Worm (Caenorhabditis elegans): ENCODE measurements around the gene F14H12.7.

The F14H12.7 gene

ce11 chrX:4371988-4372387 lies 9.6 kb upstream of the F14H12.7 start, which contains the start of gene R160.14:
TSS of gene R160.14 (minus strand) at chrX:4372088.
- TF ChIP-seq ztf-4 (tag; optimal IDR thresholded peaks at IDR 0.05), result no peak
- TF ChIP-seq sma-3 (GFP tag; optimal IDR thresholded peaks at IDR 0.05), result no peak
- TF ChIP-seq mab-5 (tag; optimal IDR thresholded peaks at IDR 0.05), result no peak
- no peak for TF ChIP-seq lin-39 (tag; optimal IDR thresholded peaks at IDR 0.05)
- TF ChIP-seq sem-4 (tag; optimal IDR thresholded peaks at IDR 0.05), result no peak
- TF ChIP-seq R02D3.7 (tag; optimal IDR thresholded peaks at IDR 0.05), result no peak
- TF ChIP-seq zag-1 (tag; optimal IDR thresholded peaks at IDR 0.05), result no peak

ce11 chrX:4371413-4371812 lies 9.0 kb upstream of the F14H12.7 start, which contains the start of gene R160.13:
TSS of gene R160.13 (minus strand) at chrX:4371513.
- TF ChIP-seq ztf-11 (tag; optimal IDR thresholded peaks at IDR 0.05) (no peak), Y55F3AM.14 (GFP tag; optimal IDR thresholded peaks at IDR 0.05) (no peak), nhr-21 (tag; optimal IDR thresholded peaks at IDR 0.05) (no peak), crh-2 (tag; optimal IDR thresholded peaks at IDR 0.05) (no peak), unc-39 (tag; optimal IDR thresholded peaks at IDR 0.05) (no peak), nhr-129 (tag; optimal IDR thresholded peaks at IDR 0.05) (no peak), unc-55 (GFP tag; optimal IDR thresholded peaks at IDR 0.05) (no peak), nhr-6 (tag; optimal IDR thresholded peaks at IDR 0.05) (no peak), skn-1 (tag; optimal IDR thresholded peaks at IDR 0.05) (no peak), mab-5 (tag; optimal IDR thresholded peaks at IDR 0.05) (no peak), C34F6.9 (tag; optimal IDR thresholded peaks at IDR 0.05) (no peak), F13H6.1 (tag; optimal IDR thresholded peaks at IDR 0.05) (no peak), zag-1 (tag; optimal IDR thresholded peaks at IDR 0.05) (no peak), nhr-12 (tag; optimal IDR thresholded peaks at IDR 0.05) (no peak), ceh-82 (tag; optimal IDR thresholded peaks at IDR 0.05) (no peak), blmp-1 (tag; optimal IDR thresholded peaks at IDR 0.05; ENCODE audit: insufficient read depth) (no peak), nhr-10 (tag; optimal IDR thresholded peaks at IDR 0.05) (no peak), mbf-1 (tag; optimal IDR thresholded peaks at IDR 0.05) (no peak)

- no peak for TF ChIP-seq ceh-82 (tag; optimal IDR thresholded peaks at IDR 0.05)
- no peak for TF ChIP-seq unc-55 (GFP tag; optimal IDR thresholded peaks at IDR 0.05)
- no peak for TF ChIP-seq nhr-12 (tag; optimal IDR thresholded peaks at IDR 0.05)
Observed at ce11 chrX:4370756-4371155, 8.3 kb upstream of the F14H12.7 start, which contains the start of gene R160.5. TSS of gene R160.5 (minus strand) at chrX:4370856.

ce11 chrX:4368800-4369199 lies 6.4 kb upstream of the F14H12.7 start, which contains the start of gene R160.4:
TSS of gene R160.4 (minus strand) at chrX:4368900.
- TF ChIP-seq mab-5 (tag; optimal IDR thresholded peaks at IDR 0.05) (no peak), ama-1 (optimal IDR thresholded peaks at IDR 0.05) (no peak), nhr-10 (tag; optimal IDR thresholded peaks at IDR 0.05) (no peak), F13H6.1 (tag; optimal IDR thresholded peaks at IDR 0.05) (no peak), Y55F3AM.14 (GFP tag; optimal IDR thresholded peaks at IDR 0.05) (no peak), mbf-1 (tag; optimal IDR thresholded peaks at IDR 0.05) (no peak), fos-1 (tag; optimal IDR thresholded peaks at IDR 0.05) (no peak), dmd-4 (tag; optimal IDR thresholded peaks at IDR 0.05) (no peak), lin-11 (tag; optimal IDR thresholded peaks at IDR 0.05) (no peak), ztf-11 (tag; optimal IDR thresholded peaks at IDR 0.05) (no peak), ceh-16 (tag; optimal IDR thresholded peaks at IDR 0.05) (no peak), ztf-1 (GFP tag; conservative IDR thresholded peaks at IDR 0.05) (no peak), lin-39 (tag; optimal IDR thresholded peaks at IDR 0.05) (no peak), ceh-82 (tag; optimal IDR thresholded peaks at IDR 0.05) (no peak), unc-55 (GFP tag; optimal IDR thresholded peaks at IDR 0.05) (no peak), skn-1 (tag; optimal IDR thresholded peaks at IDR 0.05) (no peak), R02D3.7 (tag; optimal IDR thresholded peaks at IDR 0.05) (no peak), nhr-11 (tag; optimal IDR thresholded peaks at IDR 0.05) (no peak), nhr-129 (tag; optimal IDR thresholded peaks at IDR 0.05) (no peak)

- TF ChIP-seq egl-27 (tag; optimal IDR thresholded peaks at IDR 0.05) (no peak), R02D3.7 (tag; optimal IDR thresholded peaks at IDR 0.05) (no peak), blmp-1 (tag; optimal IDR thresholded peaks at IDR 0.05; ENCODE audit: insufficient read depth) (no peak), alr-1 (tag; optimal IDR thresholded peaks at IDR 0.05) (no peak), aly-2 (tag; optimal IDR thresholded peaks at IDR 0.05) (no peak), fos-1 (tag; optimal IDR thresholded peaks at IDR 0.05) (no peak), ama-1 (optimal IDR thresholded peaks at IDR 0.05) (no peak), ceh-82 (tag; optimal IDR thresholded peaks at IDR 0.05) (no peak), nhr-11 (tag; optimal IDR thresholded peaks at IDR 0.05) (no peak), nhr-10 (tag; optimal IDR thresholded peaks at IDR 0.05) (no peak), dmd-4 (tag; optimal IDR thresholded peaks at IDR 0.05) (no peak), nhr-129 (tag; optimal IDR thresholded peaks at IDR 0.05) (no peak), ceh-16 (tag; optimal IDR thresholded peaks at IDR 0.05) (no peak), unc-55 (GFP tag; optimal IDR thresholded peaks at IDR 0.05) (no peak), nhr-6 (tag; optimal IDR thresholded peaks at IDR 0.05) (no peak), sem-4 (tag; optimal IDR thresholded peaks at IDR 0.05) (no peak)
Observed at ce11 chrX:4367414-4367813, 5.0 kb upstream of the F14H12.7 start, which contains the start of gene R160.10. TSS of gene R160.10 (minus strand) at chrX:4367514.

All from whole organism, L2 larva.